Fruit fly (Drosophila melanogaster) whole organism: ENCODE data around the gene CG8507.

Source experiments
- Dll ChIP-seq: fragments of >200 bp; optimal IDR thresholded peaks from 2 replicates; lab custom pipeline; 2017
- pan ChIP-seq: fragments of >200 bp; optimal IDR thresholded peaks from 2 replicates; lab custom pipeline; 2017
- psq ChIP-seq: fragments of >200 bp; optimal IDR thresholded peaks from 2 replicates; lab custom pipeline; 2017
- usp ChIP-seq: fragments of >200 bp; optimal IDR thresholded peaks from 2 replicates; lab custom pipeline; 2017; ENCODE audit warnings: missing biosample characterization, missing genetic modification characterization, mixed read lengths

DNA sequence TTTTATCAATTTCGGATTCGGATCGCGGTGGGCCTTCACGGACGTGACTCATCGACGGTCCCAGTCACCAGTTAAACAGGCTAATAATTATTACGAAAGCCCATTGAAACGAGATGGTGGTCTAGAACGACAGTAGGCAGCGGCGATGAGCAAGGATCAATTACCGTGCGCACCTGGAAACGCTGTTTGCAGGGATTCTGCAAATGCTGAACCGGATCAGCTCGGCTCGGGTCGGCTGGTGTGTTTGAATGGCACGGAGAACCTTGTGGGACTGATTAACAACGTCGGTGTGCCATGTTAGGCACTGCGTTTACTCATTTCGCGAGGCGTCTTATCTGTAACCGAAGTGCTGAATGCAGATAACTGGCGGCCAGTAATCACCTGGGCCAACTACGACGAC is 17.1 kb upstream of the CG8507 start, which contains the start of gene Whamy:
- TF ChIP-seq Dll (lab: Kevin White, UChicago) (no peak), psq (no peak), pan (lab: Kevin White, UChicago) (no peak), usp (no peak)
